Fruit fly (Drosophila melanogaster): ENCODE data around the gene Toll-9.

- TF ChIP-seq ci (GFP tag; IDR thresholded peaks at IDR 0.05) (no peak), CG14710 (tag; optimal IDR thresholded peaks at IDR 0.05) (no peak), H2.0 (GFP tag; IDR thresholded peaks at IDR 0.05) (no peak), CG12236 (GFP tag; optimal IDR thresholded peaks at IDR 0.05) (no peak), Ada2b (GFP tag; IDR thresholded peaks at IDR 0.05) (peak; percentile 31; the same call in 1 of the 2 replicates), CG13123 (GFP tag; optimal IDR thresholded peaks at IDR 0.05) (no peak), psq (GFP tag; optimal IDR thresholded peaks at IDR 0.05) (no peak), CG31224 (GFP tag; IDR thresholded peaks at IDR 0.05) (no peak), CG33213 (GFP tag; optimal IDR thresholded peaks at IDR 0.05) (no peak), CG9609 (GFP tag; optimal IDR thresholded peaks at IDR 0.05) (no peak), kay (GFP tag; optimal IDR thresholded peaks at IDR 0.05) (no peak), HLH54F (GFP tag; optimal IDR thresholded peaks at IDR 0.05) (peak; percentile 45), CG18262 (tag; optimal IDR thresholded peaks at IDR 0.05) (peak; percentile 22), Dll (GFP tag; IDR thresholded peaks at IDR 0.05; ENCODE audit: partially characterized antibody) (no peak)
Measured at dm6 chr3L:20395257-20395909, 28.9 kb upstream of the Toll-9 start.

Measured in whole organism, embryonic.